Worm (Caenorhabditis elegans) whole organism, L1 larva: ENCODE data around the gene Y45F10D.2.

Experiments used
- lin-15B ChIP-seq: fragments of 150-350 bp; sonication (generic microtip); optimal IDR thresholded peaks from 3 replicates; lab custom pipeline; 2014; ENCODE audit warnings: missing biosample characterization, missing genetic modification characterization
- unc-86 ChIP-seq: sonication (generic microtip); optimal IDR thresholded peaks from 2 replicates; lab custom pipeline; 2016; ENCODE audit warnings: missing genetic modification characterization, missing compliant biosample characterization

- TF ChIP-seq unc-86 (tag; lab: Kevin White, UChicago) (no peak), lin-15B (tag; lab: Kevin White, UChicago) (no peak)
Measured at ce11 chrIV:13820862-13821261, 46.4 kb upstream of the Y45F10D.2 start, which contains the start of gene Y45F10D.15.
